Fruit fly (Drosophila melanogaster): ENCODE measurements around the gene kst.

Gene kst

dm6 chr3L:3417120-3417519, 80.5 kb downstream of the kst start (continued):
- TF ChIP-seq CG4282 (GFP tag; optimal IDR thresholded peaks at IDR 0.05) (no peak), sd (tag; optimal IDR thresholded peaks at IDR 0.05) (peak; percentile 50), abd-A (tag; optimal IDR thresholded peaks at IDR 0.05) (peak; percentile 36), lov (optimal IDR thresholded peaks at IDR 0.05) (no peak), lov (GFP tag; IDR thresholded peaks at IDR 0.05) (0 out of 3 replicates have a peak, but pooled peaks have one; percentile 24), lbe (GFP tag; optimal IDR thresholded peaks at IDR 0.05) (peak; percentile 31), ato (GFP tag; IDR thresholded peaks at IDR 0.05; ENCODE audit: partially characterized antibody) (no peak), CG7987 (GFP tag; optimal IDR thresholded peaks at IDR 0.05) (no peak), crol (GFP tag; IDR thresholded peaks at IDR 0.05) (0 out of 2 replicates have a peak, but pooled peaks have one; percentile 27), chinmo (GFP tag; IDR thresholded peaks at IDR 0.05; ENCODE audit: partially characterized antibody) (peak; percentile 90; the same call in 3 of the 4 replicates), HmgZ (tag; optimal IDR thresholded peaks at IDR 0.05) (peak; percentile 26), Xbp1 (GFP tag; optimal IDR thresholded peaks at IDR 0.05) (peak; percentile 52)
